Worm (Caenorhabditis elegans) whole organism, mixed stage, embryonic: Measurements from ENCODE around the gene F45E1.5.

Experiments
- blmp-1 ChIP-seq: fragments of 150-350 bp; optimal IDR thresholded peaks from 2 replicates; lab custom pipeline; 2014; ENCODE audit warnings: missing biosample characterization, missing genetic modification characterization
- ceh-43 ChIP-seq: fragments of 200-800 bp; sonication (Bioruptor generic); optimal IDR thresholded peaks from 2 replicates; lab custom pipeline; 2018; ENCODE audit warnings: mild to moderate bottlenecking, missing genetic modification characterization, moderate library complexity, missing compliant biosample characterization
- lin-13 ChIP-seq: fragments of 150-350 bp; optimal IDR thresholded peaks from 2 replicates; lab custom pipeline; 2014; ENCODE audit warnings: missing biosample characterization, missing genetic modification characterization
- lsy-2 ChIP-seq: fragments of 150-350 bp; optimal IDR thresholded peaks from 2 replicates; lab custom pipeline; 2014; ENCODE audit warnings: missing biosample characterization, missing genetic modification characterization
- mab-5 ChIP-seq: fragments of 150-350 bp; optimal IDR thresholded peaks from 2 replicates; lab custom pipeline; 2014; ENCODE audit warnings: missing biosample characterization, missing genetic modification characterization
- nhr-28 ChIP-seq: fragments of 150-350 bp; optimal IDR thresholded peaks from 2 replicates; lab custom pipeline; 2014; ENCODE audit warnings: missing biosample characterization, missing genetic modification characterization
- nhr-76 ChIP-seq: sonication (generic microtip); optimal IDR thresholded peaks from 2 replicates; lab custom pipeline; 2017; ENCODE audit warnings: missing biosample characterization, missing genetic modification characterization
- unc-120 ChIP-seq: sonication (generic microtip); optimal IDR thresholded peaks from 2 replicates; lab custom pipeline; 2017; ENCODE audit warnings: missing genetic modification characterization, missing compliant biosample characterization; ENCODE audit not compliant: poor library complexity, severe bottlenecking

ce11 chrX:7968537-7968936, 8.0 kb upstream of the F45E1.5 start:
- no peak for TF ChIP-seq ceh-43
- TF ChIP-seq nhr-28: no peak
- no peak for TF ChIP-seq lin-13 (tag; lab: Kevin White, UChicago)
- TF ChIP-seq unc-120: no peak
- TF ChIP-seq lsy-2 (tag; lab: Kevin White, UChicago): no peak
- TF ChIP-seq mab-5 (tag; lab: Kevin White, UChicago): no peak
- no peak for TF ChIP-seq nhr-76 (tag; lab: Kevin White, UChicago)
- no peak for TF ChIP-seq blmp-1 (tag; lab: Kevin White, UChicago)
